Fruit fly (Drosophila melanogaster) whole organism, embryonic: ENCODE data around the gene CG12998.
A peak's percentile ranks its signal among the peaks of the same experiment; 100 is the strongest.

ENCODE experiments used
- Awh ChIP-seq: fragments of 200-800 bp; sonication (Bioruptor generic); IDR thresholded peaks from 2 replicates; pipeline ENCODE4, ENCODE4 v1.3.6; 2022; ENCODE audit warnings: missing biosample characterization, missing genetic modification characterization
- BEAF-32 ChIP-seq: fragments of 200-800 bp; sonication (Bioruptor generic); optimal IDR thresholded peaks from 3 replicates; lab custom pipeline; 2017; ENCODE audit warnings: missing biosample characterization, missing genetic modification characterization, mild to moderate bottlenecking, moderate library complexity, missing genetic modification reagents
- CG10366 ChIP-seq: fragments of 200-800 bp; sonication (Bioruptor generic); IDR thresholded peaks from 2 replicates; pipeline ENCODE4 v1.3.6; 2022; ENCODE audit warnings: missing biosample characterization, missing genetic modification characterization
- CG12391 ChIP-seq: fragments of 200-800 bp; sonication (Bioruptor generic); optimal IDR thresholded peaks from 3 replicates; lab custom pipeline; 2018; ENCODE audit warnings: missing biosample characterization, mild to moderate bottlenecking, missing genetic modification characterization, moderate library complexity
- CG15479 ChIP-seq: fragments of 200-800 bp; sonication (Bioruptor generic); optimal IDR thresholded peaks from 3 replicates; lab custom pipeline; 2019; ENCODE audit warnings: missing biosample characterization, mild to moderate bottlenecking, missing genetic modification characterization, moderate library complexity
- CG15601 ChIP-seq: fragments of 200-800 bp; sonication (Bioruptor generic); optimal IDR thresholded peaks from 3 replicates; lab custom pipeline; 2019; ENCODE audit warnings: missing biosample characterization, mild to moderate bottlenecking, missing genetic modification characterization, moderate library complexity
- CG16863 ChIP-seq: fragments of 200-800 bp; sonication (Bioruptor generic); optimal IDR thresholded peaks from 3 replicates; lab custom pipeline; 2016; ENCODE audit warnings: missing biosample characterization, missing genetic modification characterization
- CG17359 ChIP-seq: fragments of 200-800 bp; sonication (Bioruptor generic); optimal IDR thresholded peaks from 3 replicates; lab custom pipeline; 2018; ENCODE audit warnings: missing biosample characterization, mild to moderate bottlenecking, missing genetic modification characterization, moderate library complexity
- CG18011 ChIP-seq: fragments of 200-800 bp; sonication (Bioruptor generic); optimal IDR thresholded peaks from 2 replicates; lab custom pipeline; 2017; ENCODE audit warnings: missing biosample characterization, missing genetic modification characterization, mild to moderate bottlenecking, moderate library complexity, missing genotype
- CG18599 ChIP-seq: fragments of 200-800 bp; sonication (Bioruptor generic); optimal IDR thresholded peaks from 3 replicates; lab custom pipeline; 2017; ENCODE audit warnings: missing biosample characterization, missing genetic modification characterization, mild to moderate bottlenecking, moderate library complexity, missing genetic modification reagents
- CG31441 ChIP-seq: fragments of 200-800 bp; sonication (Bioruptor generic); IDR thresholded peaks from 2 replicates; pipeline ENCODE4 v1.3.6; 2022; ENCODE audit warnings: missing biosample characterization, missing genetic modification characterization
- CG34376 ChIP-seq: fragments of 200-800 bp; sonication (Bioruptor generic); optimal IDR thresholded peaks from 2 replicates; lab custom pipeline; 2018; ENCODE audit warnings: missing biosample characterization, mild to moderate bottlenecking, missing genetic modification characterization
- CG5180 ChIP-seq: fragments of 200-800 bp; sonication (Bioruptor generic); optimal IDR thresholded peaks from 3 replicates; lab custom pipeline; 2017; ENCODE audit warnings: missing biosample characterization, missing genetic modification characterization, mild to moderate bottlenecking, moderate library complexity, missing genetic modification reagents
- CG6854 ChIP-seq: fragments of 200-800 bp; sonication (Bioruptor generic); optimal IDR thresholded peaks from 3 replicates; lab custom pipeline; 2017; ENCODE audit warnings: missing biosample characterization, mild to moderate bottlenecking, missing genetic modification characterization
- CG8281 ChIP-seq: fragments of 200-800 bp; sonication (Bioruptor generic); optimal IDR thresholded peaks from 2 replicates; lab custom pipeline; 2018; ENCODE audit warnings: missing biosample characterization, mild to moderate bottlenecking, missing genetic modification characterization, moderate library complexity
- H2.0 ChIP-seq: fragments of 200-800 bp; sonication (Bioruptor generic); IDR thresholded peaks from 2 replicates; pipeline ENCODE4 v1.3.6; 2022; ENCODE audit warnings: missing biosample characterization, missing genetic modification characterization
- Hey ChIP-seq: fragments of 200-800 bp; sonication (Bioruptor generic); optimal IDR thresholded peaks from 3 replicates; lab custom pipeline; 2018; ENCODE audit warnings: missing biosample characterization, mild to moderate bottlenecking, missing genetic modification characterization
- Hmx ChIP-seq: fragments of 200-800 bp; sonication (Bioruptor generic); optimal IDR thresholded peaks from 2 replicates; lab custom pipeline; 2016; ENCODE audit warnings: missing biosample characterization, missing genetic modification characterization
- Hr3 ChIP-seq: fragments of 200-800 bp; sonication (Bioruptor generic); optimal IDR thresholded peaks from 3 replicates; lab custom pipeline; 2016; ENCODE audit warnings: missing biosample characterization, missing genetic modification characterization
- Hr78 ChIP-seq, 2 experiments: fragments of 200-800 bp in 1 of 2; fragments of >200 bp in 1 of 2; sonication (Bioruptor generic) in 1 of 2; optimal IDR thresholded peaks; 2 replicates each; lab custom pipeline; 2017 to 2019; ENCODE audit warnings: missing biosample characterization in 2 of 2, missing genetic modification characterization in 2 of 2, mild to moderate bottlenecking in 1 of 2, moderate library complexity in 1 of 2
- NC2α ChIP-seq: fragments of 200-800 bp; sonication (Bioruptor generic); optimal IDR thresholded peaks from 2 replicates; lab custom pipeline; 2016; ENCODE audit warnings: missing biosample characterization, missing genetic modification characterization
- NC2β ChIP-seq: fragments of 200-800 bp; sonication (Bioruptor generic); optimal IDR thresholded peaks from 2 replicates; lab custom pipeline; 2016; ENCODE audit warnings: missing biosample characterization, missing genetic modification characterization
- Opbp ChIP-seq: fragments of 200-800 bp; sonication (Bioruptor generic); IDR thresholded peaks from 3 replicates; pipeline ENCODE4 v1.3.6; 2022; ENCODE audit warnings: missing biosample characterization, missing genetic modification characterization; ENCODE audit not compliant: partially characterized antibody
- Sox102F ChIP-seq: fragments of 200-800 bp; sonication (Bioruptor generic); optimal IDR thresholded peaks from 2 replicates; lab custom pipeline; 2018; ENCODE audit warnings: missing biosample characterization, mild to moderate bottlenecking, missing genetic modification characterization, moderate library complexity
- Ssrp ChIP-seq: fragments of 200-800 bp; sonication (Bioruptor generic); optimal IDR thresholded peaks from 2 replicates; lab custom pipeline; 2018; ENCODE audit warnings: missing biosample characterization, mild to moderate bottlenecking, missing genetic modification characterization, moderate library complexity
- ap ChIP-seq: fragments of 200-800 bp; sonication (Bioruptor generic); IDR thresholded peaks from 2 replicates; pipeline ENCODE4 v1.3.6; 2022; ENCODE audit warnings: missing biosample characterization, missing genetic modification characterization
- ase ChIP-seq: fragments of 200-800 bp; sonication (Bioruptor generic); IDR thresholded peaks from 3 replicates; pipeline ENCODE4 v1.3.6; 2022; ENCODE audit warnings: missing biosample characterization, missing genetic modification characterization
- eyg ChIP-seq: fragments of 200-800 bp; sonication (Bioruptor generic); optimal IDR thresholded peaks from 3 replicates; lab custom pipeline; 2016; ENCODE audit warnings: missing biosample characterization, missing genetic modification characterization
- gcm2 ChIP-seq: fragments of 200-800 bp; sonication (Bioruptor generic); optimal IDR thresholded peaks from 2 replicates; lab custom pipeline; 2016; ENCODE audit warnings: missing biosample characterization, missing genetic modification characterization
- gem ChIP-seq: fragments of 200-800 bp; sonication (Bioruptor generic); optimal IDR thresholded peaks from 2 replicates; lab custom pipeline; 2019; ENCODE audit warnings: missing biosample characterization, mild to moderate bottlenecking, missing genetic modification characterization, moderate library complexity
- gt ChIP-seq: fragments of 200-800 bp; sonication (Bioruptor generic); IDR thresholded peaks from 2 replicates; pipeline ENCODE4 v1.3.6; 2022; ENCODE audit warnings: missing biosample characterization, missing genetic modification characterization
- hbn ChIP-seq: fragments of 200-800 bp; sonication (Bioruptor generic); IDR thresholded peaks from 2 replicates; pipeline ENCODE4 v1.3.6; 2022; ENCODE audit warnings: missing biosample characterization, missing genetic modification characterization; ENCODE audit not compliant: partially characterized antibody
- lab ChIP-seq: fragments of 200-800 bp; sonication (Bioruptor generic); optimal IDR thresholded peaks from 3 replicates; lab custom pipeline; 2017; ENCODE audit warnings: missing biosample characterization, missing genetic modification characterization, mild to moderate bottlenecking, moderate library complexity, missing genetic modification reagents
- lola ChIP-seq, 3 experiments: fragments of >200 bp in 2 of 3; fragments of 200-800 bp in 1 of 3; sonication (Bioruptor generic) in 1 of 3; optimal IDR thresholded peaks; 2 replicates each; lab custom pipeline; 2017 to 2019; ENCODE audit warnings: missing biosample characterization in 3 of 3, missing genetic modification characterization in 3 of 3, mild to moderate bottlenecking in 1 of 3, moderate library complexity in 1 of 3
- odd ChIP-seq: fragments of 200-800 bp; sonication (Bioruptor generic); optimal IDR thresholded peaks from 2 replicates; lab custom pipeline; 2017; ENCODE audit warnings: missing biosample characterization, mild to moderate bottlenecking, missing genetic modification characterization
- p53 ChIP-seq: fragments of 200-800 bp; sonication (Bioruptor generic); optimal IDR thresholded peaks from 2 replicates; lab custom pipeline; 2016; ENCODE audit warnings: missing biosample characterization, missing genetic modification characterization
- pan ChIP-seq, 4 experiments: fragments of >200 bp in 3 of 4; fragments of 200-800 bp in 1 of 4; sonication (Bioruptor generic) in 1 of 4; optimal IDR thresholded peaks in 3 of 4; IDR thresholded peaks in 1 of 4; 2 replicates each; pipeline versions ENCODE4 v1.3.6 to Lab custom; 2017 to 2022; ENCODE audit warnings: missing biosample characterization in 2 of 4, missing genetic modification characterization in 2 of 4, mixed read lengths in 1 of 4
- phol ChIP-seq: fragments of 200-800 bp; sonication (Bioruptor generic); optimal IDR thresholded peaks from 3 replicates; lab custom pipeline; 2018; ENCODE audit warnings: missing biosample characterization, mild to moderate bottlenecking, missing genetic modification characterization, moderate library complexity
- ro ChIP-seq: fragments of 200-800 bp; sonication (Bioruptor generic); IDR thresholded peaks from 2 replicates; pipeline ENCODE4 v1.3.6; 2022; ENCODE audit warnings: missing biosample characterization, missing genetic modification characterization
- row ChIP-seq: fragments of 200-800 bp; sonication (Bioruptor generic); IDR thresholded peaks from 3 replicates; pipeline ENCODE4 v1.3.6; 2022; ENCODE audit warnings: missing biosample characterization, missing genetic modification characterization
- scrt ChIP-seq: fragments of 200-800 bp; sonication (Bioruptor generic); optimal IDR thresholded peaks from 2 replicates; lab custom pipeline; 2018; ENCODE audit warnings: missing biosample characterization, mild to moderate bottlenecking, missing genetic modification characterization, moderate library complexity
- sima ChIP-seq: fragments of 200-800 bp; sonication (Bioruptor generic); optimal IDR thresholded peaks from 2 replicates; lab custom pipeline; 2016; ENCODE audit warnings: missing biosample characterization, missing genetic modification characterization
- sob ChIP-seq: fragments of 200-800 bp; sonication (Bioruptor generic); IDR thresholded peaks from 2 replicates; pipeline ENCODE4 v1.3.6; 2022; ENCODE audit warnings: missing biosample characterization, missing genetic modification characterization
- sqz ChIP-seq: fragments of 200-800 bp; sonication (Bioruptor generic); optimal IDR thresholded peaks from 3 replicates; lab custom pipeline; 2018; ENCODE audit warnings: missing biosample characterization, mild to moderate bottlenecking, missing genetic modification characterization
- stc ChIP-seq: fragments of 200-800 bp; sonication (Bioruptor generic); IDR thresholded peaks from 2 replicates; pipeline ENCODE4 v1.3.6; 2022; ENCODE audit warnings: missing biosample characterization, missing genetic modification characterization
- tll ChIP-seq, 2 experiments: fragments of 200-800 bp in 1 of 2; fragments of >200 bp in 1 of 2; sonication (Bioruptor generic) in 1 of 2; optimal IDR thresholded peaks; 2 replicates each; lab custom pipeline; 2017 to 2019; ENCODE audit warnings: missing biosample characterization in 2 of 2, missing genetic modification characterization in 2 of 2, mild to moderate bottlenecking in 1 of 2, moderate library complexity in 1 of 2
- trem ChIP-seq: fragments of 200-800 bp; optimal IDR thresholded peaks from 3 replicates; lab custom pipeline; 2019; ENCODE audit warnings: missing biosample characterization, mild to moderate bottlenecking, missing genetic modification characterization, moderate library complexity
- twi ChIP-seq: fragments of 200-800 bp; optimal IDR thresholded peaks from 2 replicates; lab custom pipeline; 2019; ENCODE audit warnings: missing biosample characterization, mild to moderate bottlenecking, missing genetic modification characterization, moderate library complexity
- zen ChIP-seq: fragments of 200-800 bp; sonication (Bioruptor generic); optimal IDR thresholded peaks from 3 replicates; lab custom pipeline; 2018; ENCODE audit warnings: missing biosample characterization, mild to moderate bottlenecking, missing genetic modification characterization, moderate library complexity

CG12998 gene

dm6 chrX:17174115-17174514 lies 44.4 kb upstream of the CG12998 start (continued):
- peak; percentile 40 for TF ChIP-seq CG15601 (tag; lab: Kevin White, UChicago)
- peak; percentile 7 for TF ChIP-seq CG18599 (GFP tag; lab: Kevin White, UChicago)
- TF ChIP-seq twi (tag; lab: Kevin White, UChicago), result peak; percentile 42
- TF ChIP-seq CG8281 (tag; lab: Kevin White, UChicago), result no peak
- TF ChIP-seq Hey, result no peak
- TF ChIP-seq sima, result no peak
- no peak for TF ChIP-seq trem
- TF ChIP-seq Hr78 (GFP tag; optimal IDR thresholded peaks at IDR 0.05; lab: Kevin White, UChicago), result peak in 1 of 2 experiments; percentile 5
- TF ChIP-seq tll (GFP tag; optimal IDR thresholded peaks at IDR 0.05; lab: Kevin White, UChicago), result no peak
- no peak for TF ChIP-seq H2.0
- no peak for TF ChIP-seq BEAF-32 (GFP tag; lab: Kevin White, UChicago)
- TF ChIP-seq gcm2 (GFP tag; lab: Kevin White, UChicago), result no peak
- peak; percentile 52 for TF ChIP-seq gem (tag; lab: Kevin White, UChicago)
- TF ChIP-seq NC2β (GFP tag; lab: Kevin White, UChicago), result no peak
- no peak for TF ChIP-seq eyg (GFP tag; lab: Kevin White, UChicago)
- no peak for TF ChIP-seq CG5180 (GFP tag; lab: Kevin White, UChicago)
- TF ChIP-seq CG15479 (GFP tag; lab: Kevin White, UChicago), result no peak
- TF ChIP-seq lab (GFP tag; lab: Kevin White, UChicago), result peak; percentile 11
- TF ChIP-seq phol (tag; lab: Kevin White, UChicago), result peak; percentile 36
- TF ChIP-seq CG34376 (GFP tag; lab: Kevin White, UChicago), result no peak
- TF ChIP-seq CG18011, result no peak
- TF ChIP-seq Hr3 (GFP tag; lab: Kevin White, UChicago), result no peak
- TF ChIP-seq pan (optimal IDR thresholded peaks at IDR 0.05; lab: Kevin White, UChicago), result no peak
- TF ChIP-seq pan (GFP tag; optimal IDR thresholded peaks at IDR 0.05 in 1 of 2, IDR thresholded peaks at IDR 0.05 in 1 of 2), result no peak
- TF ChIP-seq scrt (GFP tag; lab: Kevin White, UChicago), result no peak
- peak; percentile 21 for TF ChIP-seq CG12391 (tag; lab: Kevin White, UChicago)
- TF ChIP-seq ap, result no peak
- no peak for TF ChIP-seq sqz
- peak; percentile 24 for TF ChIP-seq Sox102F
- TF ChIP-seq Awh, result peak; percentile 45; the same call in 1 of the 2 replicates
- TF ChIP-seq odd (GFP tag; lab: Kevin White, UChicago), result no peak
- TF ChIP-seq gt (GFP tag; lab: Robert Waterston, UW), result no peak
- no peak for TF ChIP-seq ase (GFP tag; lab: Robert Waterston, UW)
- no peak for TF ChIP-seq CG10366 (GFP tag; lab: Robert Waterston, UW)
- TF ChIP-seq hbn (GFP tag; lab: Robert Waterston, UW), result no peak
- no peak for TF ChIP-seq Hmx (GFP tag; lab: Kevin White, UChicago)
- peak; percentile 50; the same call in 2 of the 3 replicates for TF ChIP-seq row (GFP tag; lab: Robert Waterston, UW)
- peak in 1 of 3 experiments; percentile 2 for TF ChIP-seq lola (GFP tag; optimal IDR thresholded peaks at IDR 0.05; lab: Kevin White, UChicago)
- TF ChIP-seq Opbp (GFP tag; lab: Robert Waterston, UW), result no peak
- TF ChIP-seq CG31441 (GFP tag; lab: Robert Waterston, UW), result peak; percentile 40; the same call in 1 of the 2 replicates
- no peak for TF ChIP-seq CG6854
- TF ChIP-seq NC2α (GFP tag; lab: Kevin White, UChicago), result no peak
- TF ChIP-seq CG16863, result no peak
- no peak for TF ChIP-seq Ssrp (tag; lab: Kevin White, UChicago)
- no peak for TF ChIP-seq sob (GFP tag; lab: Robert Waterston, UW)
- peak; percentile 54; the same call in 1 of the 2 replicates for TF ChIP-seq stc (GFP tag; lab: Robert Waterston, UW)
- TF ChIP-seq ro (GFP tag; lab: Robert Waterston, UW), result no peak
- no peak for TF ChIP-seq zen
- TF ChIP-seq CG17359, result peak; percentile 61
- no peak for TF ChIP-seq p53
